Fruit fly (Drosophila melanogaster) whole organism, wandering third instar larva: ENCODE measurements around the gene CG4496.

Source experiments
- Abd-B ChIP-seq: fragments of >200 bp; optimal IDR thresholded peaks from 2 replicates; lab custom pipeline; 2017; ENCODE audit warnings: missing biosample characterization, missing genetic modification characterization
- CG32264 ChIP-seq: fragments of 200-800 bp; sonication (Bioruptor generic); optimal IDR thresholded peaks from 2 replicates; lab custom pipeline; 2016; ENCODE audit warnings: missing biosample characterization, missing genetic modification characterization
- CG9705 ChIP-seq: fragments of 200-800 bp; sonication (Bioruptor generic); optimal IDR thresholded peaks from 2 replicates; lab custom pipeline; 2018; ENCODE audit warnings: missing biosample characterization, mild to moderate bottlenecking, missing genetic modification characterization
- CrebA ChIP-seq: fragments of 200-800 bp; sonication (Bioruptor generic); optimal IDR thresholded peaks from 2 replicates; lab custom pipeline; 2016; ENCODE audit warnings: missing biosample characterization, mild to moderate bottlenecking, missing genetic modification characterization, borderline replicate concordance
- Dfd ChIP-seq: fragments of >200 bp; optimal IDR thresholded peaks from 2 replicates; lab custom pipeline; 2017; ENCODE audit warnings: missing biosample characterization, missing genetic modification characterization
- Dif ChIP-seq: fragments of 200-275, 200-300 bp; sonication (Bioruptor generic); optimal IDR thresholded peaks from 2 replicates; lab custom pipeline; 2018; ENCODE audit warnings: missing biosample characterization, missing genetic modification characterization; ENCODE audit not compliant: partially characterized antibody
- GATAd ChIP-seq: sonication (Bioruptor generic); optimal IDR thresholded peaks from 2 replicates; lab custom pipeline; 2016; ENCODE audit warnings: missing biosample characterization, missing genetic modification characterization
- HLH106 ChIP-seq: fragments of 200-800 bp; optimal IDR thresholded peaks from 3 replicates; lab custom pipeline; 2019; ENCODE audit warnings: missing biosample characterization, mild to moderate bottlenecking, missing genetic modification characterization, moderate library complexity
- Hnf4 ChIP-seq: fragments of 200-800 bp; sonication (Bioruptor generic); optimal IDR thresholded peaks from 2 replicates; lab custom pipeline; 2016; ENCODE audit warnings: missing biosample characterization, mild to moderate bottlenecking, missing genetic modification characterization
- Hr78 ChIP-seq: fragments of >200 bp; optimal IDR thresholded peaks from 2 replicates; lab custom pipeline; 2017; ENCODE audit warnings: missing biosample characterization, missing genetic modification characterization
- Hr83 ChIP-seq: fragments of 200-300 bp; sonication (Bioruptor generic); optimal IDR thresholded peaks from 2 replicates; lab custom pipeline; 2016; ENCODE audit warnings: missing biosample characterization, mild to moderate bottlenecking, missing genetic modification characterization, moderate library complexity; ENCODE audit not compliant: poor library complexity, severe bottlenecking
- Jra ChIP-seq: sonication (Bioruptor generic); optimal IDR thresholded peaks from 2 replicates; lab custom pipeline; 2016; ENCODE audit warnings: missing biosample characterization, missing genetic modification characterization
- Mio ChIP-seq: sonication (Bioruptor generic); optimal IDR thresholded peaks from 2 replicates; lab custom pipeline; 2016; ENCODE audit warnings: missing biosample characterization, missing genetic modification characterization
- Myc ChIP-seq: fragments of >200 bp; optimal IDR thresholded peaks from 2 replicates; lab custom pipeline; 2017
- N ChIP-seq: fragments of >200 bp; optimal IDR thresholded peaks from 2 replicates; lab custom pipeline; 2018; ENCODE audit warnings: missing biosample characterization, missing external identifiers, missing genetic modification characterization
- OdsH ChIP-seq: fragments of 200-800 bp; sonication (Bioruptor generic); optimal IDR thresholded peaks from 2 replicates; lab custom pipeline; 2016; ENCODE audit warnings: missing biosample characterization, mild to moderate bottlenecking, missing genetic modification characterization
- Rel ChIP-seq, 2 experiments: fragments of 200-800 bp; sonication (Bioruptor generic) in 1 of 2; optimal IDR thresholded peaks; 2 replicates in 1 of 2; 3 replicates in 1 of 2; lab custom pipeline; 2016 to 2019; ENCODE audit warnings: mild to moderate bottlenecking in 2 of 2, missing biosample characterization in 2 of 2, missing genetic modification characterization in 2 of 2, moderate library complexity in 1 of 2
- Sp1 ChIP-seq: fragments of 200-800 bp; sonication (Bioruptor generic); optimal IDR thresholded peaks from 3 replicates; lab custom pipeline; 2019; ENCODE audit warnings: missing biosample characterization, mild to moderate bottlenecking, missing genetic modification characterization, moderate library complexity
- Vsx2 ChIP-seq: fragments of 200-300, 225-300 bp; sonication (Bioruptor generic); optimal IDR thresholded peaks from 2 replicates; lab custom pipeline; 2018; ENCODE audit warnings: missing biosample characterization, missing genetic modification characterization; ENCODE audit not compliant: partially characterized antibody
- br ChIP-seq: fragments of 200-800 bp; sonication (Bioruptor generic); optimal IDR thresholded peaks from 2 replicates; lab custom pipeline; 2016; ENCODE audit warnings: missing biosample characterization, missing genetic modification characterization
- brk ChIP-seq: fragments of 200-800 bp; sonication (Bioruptor generic); optimal IDR thresholded peaks from 2 replicates; lab custom pipeline; 2016; ENCODE audit warnings: missing biosample characterization, mild to moderate bottlenecking, missing genetic modification characterization
- dl ChIP-seq, 2 experiments: fragments of 175-275, 200-275 bp in 1 of 2; fragments of 200-275 bp in 1 of 2; sonication (Bioruptor generic); optimal IDR thresholded peaks; lab custom pipeline; 2018; ENCODE audit warnings: mild to moderate bottlenecking in 2 of 2, missing biosample characterization in 2 of 2, missing genetic modification characterization in 2 of 2, moderate library complexity in 2 of 2; ENCODE audit not compliant: partially characterized antibody in 2 of 2, insufficient read depth in 1 of 2
- dmrt93B ChIP-seq: fragments of 200-800 bp; sonication (Bioruptor generic); optimal IDR thresholded peaks from 2 replicates; lab custom pipeline; 2018; ENCODE audit warnings: missing biosample characterization, mild to moderate bottlenecking, missing genetic modification characterization
- dsf ChIP-seq: sonication (Bioruptor generic); optimal IDR thresholded peaks from 2 replicates; lab custom pipeline; 2016; ENCODE audit warnings: missing biosample characterization, missing genetic modification characterization, borderline replicate concordance
- ey ChIP-seq: fragments of 200-800 bp; sonication (Bioruptor generic); optimal IDR thresholded peaks from 2 replicates; lab custom pipeline; 2016; ENCODE audit warnings: missing biosample characterization, missing genetic modification characterization
- foxo ChIP-seq, 2 experiments: fragments of 200-800 bp; sonication (Bioruptor generic); optimal IDR thresholded peaks; 2 replicates in 1 of 2; 3 replicates in 1 of 2; lab custom pipeline; 2016 to 2017; ENCODE audit warnings: missing biosample characterization in 2 of 2, missing genetic modification characterization in 2 of 2
- fru ChIP-seq: fragments of 200-800 bp; sonication (Bioruptor generic); optimal IDR thresholded peaks from 3 replicates; lab custom pipeline; 2016; ENCODE audit warnings: missing biosample characterization, mild to moderate bottlenecking, missing genetic modification characterization
- h ChIP-seq: fragments of 200-800 bp; sonication (Bioruptor generic); optimal IDR thresholded peaks from 3 replicates; lab custom pipeline; 2016; ENCODE audit warnings: missing biosample characterization, mild to moderate bottlenecking, missing genetic modification characterization
- jim ChIP-seq: fragments of 175-275, 200-325 bp; sonication (Bioruptor generic); optimal IDR thresholded peaks from 2 replicates; lab custom pipeline; 2016; ENCODE audit warnings: missing biosample characterization, mild to moderate bottlenecking, missing genetic modification characterization
- lola ChIP-seq: fragments of >200 bp; optimal IDR thresholded peaks from 2 replicates; lab custom pipeline; 2017; ENCODE audit warnings: missing biosample characterization, missing genetic modification characterization
- pan ChIP-seq: fragments of >200 bp; optimal IDR thresholded peaks from 2 replicates; lab custom pipeline; 2017
- psq ChIP-seq: fragments of 200-800 bp; sonication (Bioruptor generic); optimal IDR thresholded peaks from 3 replicates; lab custom pipeline; 2017; ENCODE audit warnings: missing biosample characterization, mild to moderate bottlenecking, missing genetic modification characterization, moderate library complexity
- rgr ChIP-seq: fragments of 200-800 bp; sonication (Bioruptor generic); optimal IDR thresholded peaks from 3 replicates; lab custom pipeline; 2016; ENCODE audit warnings: missing biosample characterization, mild to moderate bottlenecking, missing genetic modification characterization
- sage ChIP-seq: fragments of 200-800 bp; sonication (Bioruptor generic); optimal IDR thresholded peaks from 2 replicates; lab custom pipeline; 2016; ENCODE audit warnings: missing biosample characterization, mild to moderate bottlenecking, missing genetic modification characterization
- sv ChIP-seq: fragments of 200-800 bp; sonication (Bioruptor generic); optimal IDR thresholded peaks from 3 replicates; lab custom pipeline; 2016; ENCODE audit warnings: missing biosample characterization, missing genetic modification characterization
- tai ChIP-seq: sonication (Bioruptor generic); optimal IDR thresholded peaks from 2 replicates; lab custom pipeline; 2016; ENCODE audit warnings: missing biosample characterization, missing genetic modification characterization
- usp ChIP-seq: fragments of >200 bp; optimal IDR thresholded peaks from 2 replicates; lab custom pipeline; 2017; ENCODE audit warnings: missing biosample characterization, missing genetic modification characterization
- woc ChIP-seq: sonication (Bioruptor generic); optimal IDR thresholded peaks from 2 replicates; lab custom pipeline; 2016; ENCODE audit warnings: missing biosample characterization, mild to moderate bottlenecking, missing genetic modification characterization

The CG4496 gene

DNA sequence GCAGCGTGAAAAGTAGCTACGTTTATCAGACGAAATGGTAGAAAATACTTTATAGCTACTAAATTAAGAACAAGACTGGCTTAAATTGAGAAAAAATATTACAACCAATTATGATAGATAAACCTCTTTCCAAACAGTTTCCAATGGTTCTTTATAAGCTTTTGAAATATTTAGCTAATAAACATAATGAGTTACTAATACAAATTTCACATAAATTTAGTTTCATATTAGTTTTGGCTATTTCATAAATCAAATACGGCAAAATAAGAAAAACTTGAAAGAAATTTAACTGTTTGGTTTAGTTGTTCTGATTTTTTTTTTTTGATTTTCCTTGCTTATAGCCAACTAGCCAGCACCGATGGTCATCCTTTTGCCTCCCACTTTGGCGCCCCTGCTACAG is 10.4 kb upstream of the CG4496 start:
- TF ChIP-seq HLH106 (tag; lab: Kevin White, UChicago) (no peak), tai (GFP tag; lab: Kevin White, UChicago) (no peak), usp (GFP tag; lab: Kevin White, UChicago) (no peak), Myc (lab: Kevin White, UChicago) (peak; percentile 72)

DNA sequence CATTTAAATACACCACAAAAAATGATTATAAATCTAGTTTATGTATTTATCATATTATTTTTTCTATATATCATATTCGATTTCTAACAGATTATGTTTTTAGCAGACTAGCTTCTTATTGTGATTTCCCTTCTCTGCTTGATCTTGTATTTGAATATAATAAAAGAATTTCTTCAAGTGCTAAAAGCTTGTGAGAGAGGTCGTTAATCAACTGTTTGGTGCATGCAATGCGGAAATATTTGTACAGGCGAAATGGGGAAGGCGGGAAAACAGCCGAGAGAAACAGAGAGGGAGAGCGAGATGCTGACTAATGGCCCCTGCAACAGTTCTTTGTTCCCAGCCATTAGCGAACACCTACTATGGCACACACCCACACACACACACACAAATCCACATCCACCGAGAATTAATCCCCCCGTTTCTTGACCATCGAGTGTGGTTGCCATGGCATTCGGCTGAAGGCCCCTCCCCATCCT is 9.9 kb upstream of the CG4496 start:
- peak; percentile 41 for TF ChIP-seq Sp1
- TF ChIP-seq Rel (GFP tag; optimal IDR thresholded peaks at IDR 0.05; lab: Kevin White, UChicago), result no peak
- peak; percentile 10 for TF ChIP-seq Rel (tag; optimal IDR thresholded peaks at IDR 0.05; lab: Kevin White, UChicago)
- no peak for TF ChIP-seq dl (GFP tag; optimal IDR thresholded peaks at IDR 0.05; lab: Kevin White, UChicago; ENCODE audit: insufficient read depth in 1 of 2, partially characterized antibody in 2 of 2)
- no peak for TF ChIP-seq Hr78 (GFP tag; lab: Kevin White, UChicago)
- peak; percentile 45 for TF ChIP-seq psq (GFP tag; lab: Kevin White, UChicago)
- TF ChIP-seq foxo (GFP tag; optimal IDR thresholded peaks at IDR 0.05; lab: Kevin White, UChicago), result peak in 1 of 2 experiments; percentile 35
- TF ChIP-seq OdsH, result peak; percentile 17
- TF ChIP-seq HLH106 (tag; lab: Kevin White, UChicago), result peak; percentile 29
- TF ChIP-seq usp (GFP tag; lab: Kevin White, UChicago), result no peak
- peak; percentile 4 for TF ChIP-seq rgr
- peak; percentile 7 for TF ChIP-seq fru (GFP tag; lab: Kevin White, UChicago)
- TF ChIP-seq Hnf4 (GFP tag; lab: Kevin White, UChicago), result peak; percentile 11
- no peak for TF ChIP-seq lola
- TF ChIP-seq, all 38 proteins: peak for 9

DNA sequence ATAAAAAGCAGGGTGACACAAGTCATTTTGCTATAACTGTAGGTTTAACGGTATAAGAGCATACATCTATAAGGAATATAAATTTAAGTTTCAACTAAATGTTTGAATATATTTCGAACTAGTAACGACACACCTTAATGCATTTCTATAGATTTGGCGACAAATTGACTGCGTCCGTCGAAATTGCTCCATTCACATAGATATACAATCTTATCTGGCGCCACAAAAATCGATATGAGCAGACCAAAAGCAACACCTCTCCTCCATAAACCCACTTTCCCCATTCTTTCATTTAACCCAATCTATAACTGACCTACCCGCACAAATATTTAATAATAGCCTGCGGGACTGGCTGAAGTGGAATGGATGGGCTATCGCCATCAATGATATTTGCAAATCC is 8.8 kb upstream of the CG4496 start:
- TF ChIP-seq ey (no peak), Sp1 (no peak), pan (no peak), Dif (GFP tag; lab: Kevin White, UChicago) (no peak), N (GFP tag; lab: Kevin White, UChicago) (no peak), h (no peak), rgr (no peak), br (GFP tag; lab: Kevin White, UChicago) (no peak), Mio (no peak), sage (GFP tag; lab: Kevin White, UChicago) (no peak), dsf (GFP tag; lab: Kevin White, UChicago) (no peak)

dm6 chr2L:7194351-7195037 is 4.7 kb upstream of the CG4496 start, which contains the start of gene CG4497:
TSS of gene CG4497 (minus strand) at chr2L:7194588.
- TF ChIP-seq h, result peak; percentile 93
- no peak for TF ChIP-seq Dfd (GFP tag; lab: Kevin White, UChicago)
- peak; percentile 33 for TF ChIP-seq Mio
- peak; percentile 72 for TF ChIP-seq Sp1
- TF ChIP-seq Hr83, result peak; percentile 24
- peak; percentile 63 for TF ChIP-seq dsf (GFP tag; lab: Kevin White, UChicago)
- TF ChIP-seq woc (GFP tag; lab: Kevin White, UChicago), result peak; percentile 85
- no peak for TF ChIP-seq CrebA (GFP tag; lab: Kevin White, UChicago)
- peak; percentile 82 for TF ChIP-seq CG9705 (GFP tag; lab: Kevin White, UChicago)
- TF ChIP-seq foxo (GFP tag; optimal IDR thresholded peaks at IDR 0.05; lab: Kevin White, UChicago), result peak; percentile 47 to 93
- TF ChIP-seq Myc (lab: Kevin White, UChicago), result peak; percentile 72
- TF ChIP-seq brk (GFP tag; lab: Kevin White, UChicago), result peak; percentile 87
- peak; percentile 92 for TF ChIP-seq rgr
- peak; percentile 74 for TF ChIP-seq CG32264
- TF ChIP-seq GATAd (GFP tag; lab: Kevin White, UChicago), result peak; percentile 48
- no peak for TF ChIP-seq Abd-B (GFP tag; lab: Kevin White, UChicago)
- TF ChIP-seq Dif (GFP tag; lab: Kevin White, UChicago), result peak; percentile 93
- TF ChIP-seq lola, result no peak
- TF ChIP-seq Jra (GFP tag; lab: Kevin White, UChicago), result peak; percentile 92
- peak; percentile 90 for TF ChIP-seq HLH106 (tag; lab: Kevin White, UChicago)
- no peak for TF ChIP-seq Hr78 (GFP tag; lab: Kevin White, UChicago)
- peak; percentile 45 for TF ChIP-seq sage (GFP tag; lab: Kevin White, UChicago)
- peak; percentile 84 for TF ChIP-seq dmrt93B (GFP tag; lab: Kevin White, UChicago)
- peak; percentile 82 for TF ChIP-seq OdsH
- peak; percentile 80 for TF ChIP-seq psq (GFP tag; lab: Kevin White, UChicago)
- peak; percentile 93 for TF ChIP-seq Hnf4 (GFP tag; lab: Kevin White, UChicago)
- peak; percentile 56 for TF ChIP-seq N (GFP tag; lab: Kevin White, UChicago)
- peak in 1 of 2 experiments; percentile 66 for TF ChIP-seq dl (GFP tag; optimal IDR thresholded peaks at IDR 0.05; lab: Kevin White, UChicago; ENCODE audit: insufficient read depth in 1 of 2, partially characterized antibody in 2 of 2)
- TF ChIP-seq fru (GFP tag; lab: Kevin White, UChicago), result peak; percentile 91
- no peak for TF ChIP-seq usp (GFP tag; lab: Kevin White, UChicago)
- peak; percentile 91 for TF ChIP-seq ey
- peak; percentile 98 for TF ChIP-seq Vsx2 (GFP tag; lab: Kevin White, UChicago)
- no peak for TF ChIP-seq jim
- no peak for TF ChIP-seq pan
- peak; percentile 95 for TF ChIP-seq tai (GFP tag; lab: Kevin White, UChicago)
- peak; percentile 96 for TF ChIP-seq sv (GFP tag; lab: Kevin White, UChicago)
- TF ChIP-seq Rel (GFP tag; optimal IDR thresholded peaks at IDR 0.05; lab: Kevin White, UChicago), result no peak
- peak; percentile 42 for TF ChIP-seq Rel (tag; optimal IDR thresholded peaks at IDR 0.05; lab: Kevin White, UChicago)
